Fruit fly (Drosophila melanogaster): ENCODE results near the gene Dis3.

- TF ChIP-seq foxo (GFP tag; optimal IDR thresholded peaks at IDR 0.05) = no peak
- TF ChIP-seq CG9705 (GFP tag; optimal IDR thresholded peaks at IDR 0.05) = no peak
- TF ChIP-seq Abd-B (GFP tag; optimal IDR thresholded peaks at IDR 0.05) = no peak
- TF ChIP-seq dl (GFP tag; optimal IDR thresholded peaks at IDR 0.05; ENCODE audit: insufficient read depth in 1 of 2, partially characterized antibody in 2 of 2) = no peak
These were observed 49.6 kb upstream of the Dis3 start, which contains the start of gene CG6356 for dm6 chr3R:24283582-24284085.

Measured in whole organism, wandering third instar larva.